Worm (Caenorhabditis elegans) whole organism, mixed stage, embryonic: ENCODE data around the gene nyn-1.
A peak's percentile ranks its signal among the peaks of the same experiment; 100 is the strongest.

Experiments used
- M03D4.4 ChIP-seq: sonication (generic microtip); optimal IDR thresholded peaks from 2 replicates; lab custom pipeline; 2017; ENCODE audit warnings: mild to moderate bottlenecking, missing genetic modification characterization, missing compliant biosample characterization
- bed-3 ChIP-seq: fragments of 200-800 bp; sonication (Bioruptor generic); optimal IDR thresholded peaks from 3 replicates; lab custom pipeline; 2018; ENCODE audit warnings: mild to moderate bottlenecking, missing genetic modification characterization, moderate library complexity, missing compliant biosample characterization
- ceh-39 ChIP-seq: fragments of 150-350 bp; optimal IDR thresholded peaks from 2 replicates; lab custom pipeline; 2014; ENCODE audit warnings: missing biosample characterization, missing genetic modification characterization
- ceh-83 ChIP-seq: fragments of 200-800 bp; sonication (Bioruptor generic); optimal IDR thresholded peaks from 2 replicates; lab custom pipeline; 2018; ENCODE audit warnings: mild to moderate bottlenecking, missing genetic modification characterization, missing compliant biosample characterization
- ces-1 ChIP-seq: fragments of 150-350 bp; optimal IDR thresholded peaks from 2 replicates; lab custom pipeline; 2014; ENCODE audit warnings: missing biosample characterization, missing genetic modification reagents, missing genetic modification characterization
- cnd-1 ChIP-seq: fragments of 200-800 bp; sonication (Bioruptor generic); optimal IDR thresholded peaks from 2 replicates; lab custom pipeline; 2018; ENCODE audit warnings: mild to moderate bottlenecking, missing genetic modification characterization, missing compliant biosample characterization
- drap-1 ChIP-seq: fragments of 200-800 bp; sonication (Bioruptor generic); optimal IDR thresholded peaks from 3 replicates; lab custom pipeline; 2018; ENCODE audit warnings: mild to moderate bottlenecking, missing genetic modification characterization, missing compliant biosample characterization
- elt-1 ChIP-seq: sonication (generic microtip); optimal IDR thresholded peaks from 2 replicates; lab custom pipeline; 2017; ENCODE audit warnings: missing genetic modification characterization, mild to moderate bottlenecking, missing compliant biosample characterization, antibody characterized with exemption, moderate library complexity, borderline replicate concordance; ENCODE audit not compliant: insufficient read depth
- elt-3 ChIP-seq: fragments of 150-350 bp; optimal IDR thresholded peaks from 2 replicates; lab custom pipeline; 2014; ENCODE audit warnings: missing biosample characterization, missing genetic modification characterization
- flh-1 ChIP-seq: fragments of 200-800 bp; sonication (Bioruptor generic); optimal IDR thresholded peaks from 2 replicates; lab custom pipeline; 2018; ENCODE audit warnings: mild to moderate bottlenecking, missing genetic modification characterization, moderate library complexity, missing compliant biosample characterization
- ham-2 ChIP-seq: fragments of 200-800 bp; sonication (Bioruptor generic); optimal IDR thresholded peaks from 2 replicates; lab custom pipeline; 2018; ENCODE audit warnings: mild to moderate bottlenecking, missing genetic modification characterization, missing compliant biosample characterization
- hlh-1 ChIP-seq: fragments of 150-350 bp; optimal IDR thresholded peaks from 2 replicates; lab custom pipeline; 2014; ENCODE audit warnings: missing biosample characterization, missing genetic modification reagents, missing genetic modification characterization
- lin-13 ChIP-seq: fragments of 150-350 bp; optimal IDR thresholded peaks from 2 replicates; lab custom pipeline; 2014; ENCODE audit warnings: missing biosample characterization, missing genetic modification characterization
- lsy-2 ChIP-seq: fragments of 150-350 bp; optimal IDR thresholded peaks from 2 replicates; lab custom pipeline; 2014; ENCODE audit warnings: missing biosample characterization, missing genetic modification characterization
- mab-5 ChIP-seq: fragments of 150-350 bp; optimal IDR thresholded peaks from 2 replicates; lab custom pipeline; 2014; ENCODE audit warnings: missing biosample characterization, missing genetic modification characterization
- mep-1 ChIP-seq: fragments of 150-350 bp; optimal IDR thresholded peaks from 2 replicates; lab custom pipeline; 2017; ENCODE audit warnings: missing biosample characterization, missing genetic modification reagents, missing genetic modification characterization, inconsistent platforms
- mls-2 ChIP-seq: sonication (generic microtip); optimal IDR thresholded peaks from 2 replicates; lab custom pipeline; 2016; ENCODE audit warnings: mild to moderate bottlenecking, missing genetic modification characterization, moderate library complexity, missing compliant biosample characterization
- nhr-12 ChIP-seq: fragments of 150-350 bp; optimal IDR thresholded peaks from 2 replicates; lab custom pipeline; 2014; ENCODE audit warnings: missing biosample characterization, missing genetic modification characterization
- nhr-2 ChIP-seq: fragments of 150-350 bp; optimal IDR thresholded peaks from 2 replicates; lab custom pipeline; 2014; ENCODE audit warnings: missing biosample characterization, missing genetic modification characterization
- nhr-237 ChIP-seq: fragments of 150-350 bp; optimal IDR thresholded peaks from 2 replicates; lab custom pipeline; 2014; ENCODE audit warnings: missing biosample characterization, missing genetic modification characterization
- nhr-28 ChIP-seq: fragments of 150-350 bp; optimal IDR thresholded peaks from 2 replicates; lab custom pipeline; 2014; ENCODE audit warnings: missing biosample characterization, missing genetic modification characterization
- pha-4 ChIP-seq: fragments of 150-350 bp; optimal IDR thresholded peaks from 2 replicates; lab custom pipeline; 2018; ENCODE audit warnings: missing biosample characterization, missing genetic modification reagents, missing genetic modification characterization
- sem-2 ChIP-seq: fragments of 200-800 bp; sonication (Bioruptor generic); optimal IDR thresholded peaks from 2 replicates; lab custom pipeline; 2018; ENCODE audit warnings: mild to moderate bottlenecking, missing genetic modification characterization, missing compliant biosample characterization
- snpc-4 ChIP-seq: fragments of 150-350 bp; optimal IDR thresholded peaks from 2 replicates; lab custom pipeline; 2014; ENCODE audit warnings: missing biosample characterization, missing genetic modification characterization
- sptf-1 ChIP-seq: sonication (generic microtip); optimal IDR thresholded peaks from 2 replicates; lab custom pipeline; 2017; ENCODE audit warnings: mild to moderate bottlenecking, missing genetic modification characterization, moderate library complexity, missing compliant biosample characterization
- unc-120 ChIP-seq: sonication (generic microtip); optimal IDR thresholded peaks from 2 replicates; lab custom pipeline; 2017; ENCODE audit warnings: missing genetic modification characterization, missing compliant biosample characterization; ENCODE audit not compliant: poor library complexity, severe bottlenecking
- unc-39 ChIP-seq: fragments of 150-350 bp; optimal IDR thresholded peaks from 2 replicates; lab custom pipeline; 2014; ENCODE audit warnings: missing biosample characterization, missing genetic modification characterization
- unc-62 ChIP-seq: fragments of 150-350 bp; optimal IDR thresholded peaks from 2 replicates; lab custom pipeline; 2014; ENCODE audit warnings: missing biosample characterization, missing genetic modification reagents, missing genetic modification characterization
- zip-8 ChIP-seq: fragments of 150-350 bp; optimal IDR thresholded peaks from 2 replicates; lab custom pipeline; 2014; ENCODE audit warnings: missing biosample characterization, missing genetic modification characterization
- ztf-11 ChIP-seq: fragments of 150-350 bp; optimal IDR thresholded peaks from 2 replicates; lab custom pipeline; 2014; ENCODE audit warnings: missing biosample characterization, missing genetic modification characterization

The nyn-1 gene

DNA sequence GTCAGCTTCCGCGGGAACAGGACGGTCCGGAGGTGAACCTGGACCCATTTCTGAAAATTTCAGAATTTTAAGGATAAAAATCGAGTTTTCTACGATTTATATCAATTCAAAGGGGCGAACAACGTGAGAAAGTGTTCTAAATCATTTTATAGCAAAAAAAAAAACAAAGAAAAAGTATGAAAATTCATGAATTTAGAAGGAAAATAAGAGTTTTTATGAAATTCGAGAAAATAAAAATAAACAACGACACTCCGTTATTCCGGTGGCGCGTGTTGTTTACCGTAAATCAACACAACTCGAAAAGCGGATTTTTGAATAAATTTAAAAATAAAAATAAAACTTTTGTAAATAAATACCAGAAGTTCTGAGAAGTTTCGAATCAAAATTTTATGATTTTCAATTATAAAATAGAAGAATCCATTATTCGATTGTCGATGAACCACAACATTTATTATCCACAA, at the start of gene nyn-1:
Gene nyn-1 (minus strand): TSS at position 51 of the 461 bp plus-strand sequence.
- TF ChIP-seq nhr-2 (no peak), cnd-1 (tag; lab: Kevin White, UChicago) (no peak), hlh-1 (tag; lab: Kevin White, UChicago) (no peak), mab-5 (tag; lab: Kevin White, UChicago) (no peak), mls-2 (tag; lab: Kevin White, UChicago) (no peak), flh-1 (no peak), lin-13 (tag; lab: Kevin White, UChicago) (no peak)
- TF ChIP-seq, all 35 proteins: peak for 0

DNA sequence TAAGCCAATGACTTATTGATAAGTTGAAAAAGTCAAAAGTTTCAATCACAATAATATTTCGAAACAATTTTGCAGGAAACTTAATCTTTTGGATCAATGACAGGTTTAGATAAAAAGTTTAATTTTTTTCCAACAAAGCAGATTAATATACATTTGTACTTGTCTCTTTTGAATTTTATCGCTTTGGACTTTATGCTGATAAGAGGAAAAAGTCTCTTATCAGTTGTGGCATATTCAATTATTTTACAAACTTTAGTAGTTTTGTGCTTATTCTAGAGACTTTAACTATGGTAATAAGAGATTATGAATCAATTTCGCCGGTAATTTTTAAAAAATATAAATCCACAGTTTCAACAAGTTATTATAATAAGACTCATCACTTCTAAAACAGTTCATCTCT, 41.0 kb upstream of the nyn-1 start:
- no peak for TF ChIP-seq unc-39 (tag; lab: Kevin White, UChicago)
- TF ChIP-seq nhr-237 (tag; lab: Kevin White, UChicago): no peak
- no peak for TF ChIP-seq lin-13 (tag; lab: Kevin White, UChicago)
- TF ChIP-seq hlh-1 (tag; lab: Kevin White, UChicago): no peak
- no peak for TF ChIP-seq lsy-2
- TF ChIP-seq snpc-4 (tag; lab: Kevin White, UChicago): no peak
- TF ChIP-seq drap-1 (GFP tag; lab: Kevin White, UChicago): no peak
- no peak for TF ChIP-seq ces-1 (GFP tag; lab: Kevin White, UChicago)
- no peak for TF ChIP-seq nhr-12 (tag; lab: Kevin White, UChicago)

DNA sequence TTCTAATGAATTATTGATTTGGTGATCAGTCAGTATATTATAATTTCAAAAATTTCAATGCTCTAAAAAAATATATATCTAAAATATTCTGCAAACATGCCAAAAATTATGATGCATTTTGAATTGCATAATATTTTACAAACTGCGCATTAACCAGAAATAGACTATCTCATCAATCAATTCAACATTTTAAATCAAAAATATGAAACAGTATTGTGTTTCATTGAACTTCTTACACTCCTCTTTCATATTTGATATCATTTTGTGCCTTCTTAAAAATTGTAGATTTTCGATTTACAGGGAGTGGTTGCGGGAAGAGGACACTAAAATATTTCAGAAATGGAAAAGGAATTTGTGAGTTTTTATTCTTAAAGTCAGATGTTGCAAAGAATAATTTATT, 39.8 kb upstream of the nyn-1 start, which contains the start of gene ent-4:
Gene ent-4 (plus strand): TSS at position 301 of the 400 bp plus-strand sequence.
- TF ChIP-seq cnd-1 (tag; lab: Kevin White, UChicago): no peak
- no peak for TF ChIP-seq snpc-4 (tag; lab: Kevin White, UChicago)
- no peak for TF ChIP-seq hlh-1 (tag; lab: Kevin White, UChicago)
- TF ChIP-seq flh-1: no peak
- TF ChIP-seq mab-5 (tag; lab: Kevin White, UChicago): no peak
- TF ChIP-seq ztf-11 (tag; lab: Kevin White, UChicago): no peak
- no peak for TF ChIP-seq ces-1 (GFP tag; lab: Kevin White, UChicago)
- TF ChIP-seq unc-120 (tag; lab: Kevin White, UChicago): no peak
- no peak for TF ChIP-seq M03D4.4 (tag; lab: Kevin White, UChicago)
- no peak for TF ChIP-seq pha-4 (tag; lab: Kevin White, UChicago)
- no peak for TF ChIP-seq ham-2 (GFP tag; lab: Kevin White, UChicago)

DNA sequence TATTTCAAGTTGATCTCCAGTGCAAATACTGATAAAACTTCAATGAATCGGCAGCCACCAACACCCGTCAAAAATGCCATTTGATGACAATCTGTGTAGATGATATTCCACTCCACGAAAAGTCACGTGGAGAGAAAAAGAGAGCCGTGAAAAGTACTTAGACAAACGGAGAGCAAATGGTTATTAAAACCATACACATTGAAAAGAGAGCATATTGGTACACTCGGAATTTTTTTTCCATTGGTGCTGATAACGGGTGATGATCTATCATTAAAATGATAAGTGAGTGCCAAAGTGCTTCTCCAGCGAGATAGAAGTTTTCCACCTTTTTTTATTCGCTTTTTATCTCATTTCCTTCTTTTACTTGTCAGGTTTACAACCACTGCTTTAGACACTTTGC, 38.4 kb upstream of the nyn-1 start:
- no peak for TF ChIP-seq nhr-28 (tag; lab: Kevin White, UChicago)
- no peak for TF ChIP-seq elt-3 (tag; lab: Kevin White, UChicago)
- no peak for TF ChIP-seq nhr-237 (tag; lab: Kevin White, UChicago)
- no peak for TF ChIP-seq unc-120 (tag; lab: Kevin White, UChicago)
- no peak for TF ChIP-seq sptf-1 (tag; lab: Kevin White, UChicago)
- no peak for TF ChIP-seq flh-1
- TF ChIP-seq ceh-83 (GFP tag; lab: Kevin White, UChicago): no peak
- no peak for TF ChIP-seq mls-2 (tag; lab: Kevin White, UChicago)
- no peak for TF ChIP-seq ceh-39 (tag; lab: Kevin White, UChicago)
- TF ChIP-seq elt-1 (tag; lab: Kevin White, UChicago): no peak
- no peak for TF ChIP-seq nhr-2
- no peak for TF ChIP-seq bed-3 (GFP tag; lab: Kevin White, UChicago)
- TF ChIP-seq zip-8 (tag; lab: Kevin White, UChicago): no peak
- no peak for TF ChIP-seq lsy-2
- TF ChIP-seq snpc-4 (tag; lab: Kevin White, UChicago): no peak

DNA sequence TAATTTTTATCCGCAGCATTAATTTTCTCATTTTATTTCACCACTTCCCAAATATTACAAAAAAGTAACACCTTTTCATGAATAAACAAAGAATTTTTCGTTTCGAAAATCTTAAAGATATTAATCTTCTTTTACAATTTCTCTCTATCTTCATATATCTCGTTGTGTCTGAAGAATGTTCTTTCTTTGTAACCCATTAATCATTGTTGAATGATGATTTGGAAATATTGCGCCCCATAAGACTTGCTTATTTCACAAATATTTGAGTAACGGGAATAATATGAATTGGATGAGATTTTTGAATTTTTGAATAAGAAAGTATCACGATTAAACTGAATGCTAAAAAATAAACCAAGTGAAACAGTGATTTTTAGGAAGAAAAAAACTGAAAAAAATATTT, 34.2 kb upstream of the nyn-1 start:
- TF ChIP-seq mep-1 (tag; lab: Kevin White, UChicago): no peak
- TF ChIP-seq sem-2 (GFP tag; lab: Kevin White, UChicago): no peak
- no peak for TF ChIP-seq nhr-12 (tag; lab: Kevin White, UChicago)
- peak; percentile 66 for TF ChIP-seq mab-5 (tag; lab: Kevin White, UChicago)
- no peak for TF ChIP-seq ham-2 (GFP tag; lab: Kevin White, UChicago)
- TF ChIP-seq snpc-4 (tag; lab: Kevin White, UChicago): no peak
- TF ChIP-seq unc-39 (tag; lab: Kevin White, UChicago): no peak
- no peak for TF ChIP-seq elt-3 (tag; lab: Kevin White, UChicago)
- no peak for TF ChIP-seq cnd-1 (tag; lab: Kevin White, UChicago)
- TF ChIP-seq unc-62: peak; percentile 84
